Fruit fly (Drosophila melanogaster) whole organism, wandering third instar larva: ENCODE data around the gene CG10005.

ENCODE experiments used
- HLH106 ChIP-seq: fragments of 200-800 bp; optimal IDR thresholded peaks from 3 replicates; lab custom pipeline; 2019; ENCODE audit warnings: missing biosample characterization, mild to moderate bottlenecking, missing genetic modification characterization, moderate library complexity
- Jra ChIP-seq: sonication (Bioruptor generic); optimal IDR thresholded peaks from 2 replicates; lab custom pipeline; 2016; ENCODE audit warnings: missing biosample characterization, missing genetic modification characterization
- foxo ChIP-seq, 2 experiments: fragments of 200-800 bp; sonication (Bioruptor generic); optimal IDR thresholded peaks; 2 replicates in 1 of 2; 3 replicates in 1 of 2; lab custom pipeline; 2016 to 2017; ENCODE audit warnings: missing biosample characterization in 2 of 2, missing genetic modification characterization in 2 of 2

DNA sequence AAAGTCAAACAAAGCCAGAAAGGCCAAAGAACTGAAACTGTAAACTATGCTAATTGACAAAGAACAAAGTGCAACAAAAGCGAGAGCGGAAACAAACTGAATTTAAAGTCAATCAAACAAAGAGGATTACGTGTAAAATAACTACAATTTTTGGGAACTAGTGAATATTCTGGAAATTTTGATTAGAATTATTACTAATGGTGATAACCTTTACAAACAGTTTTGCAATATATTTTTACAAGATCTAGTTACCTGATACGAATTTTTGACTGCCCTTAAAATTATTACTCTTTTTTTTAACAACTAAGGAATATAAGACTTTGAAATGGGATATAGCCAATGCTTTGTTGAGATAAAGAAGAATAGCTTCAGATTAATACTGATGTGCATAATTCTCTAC lies 46.0 kb downstream of the CG10005 start, which contains the start of gene CG14731:
- TF ChIP-seq HLH106 (tag; lab: Kevin White, UChicago) (no peak), Jra (GFP tag; lab: Kevin White, UChicago) (no peak), foxo (GFP tag; optimal IDR thresholded peaks at IDR 0.05; lab: Kevin White, UChicago) (no peak)
